Worm (Caenorhabditis elegans) whole organism, L3 larva: ENCODE measurements around the gene F10E7.6.

ENCODE experiments used
- R02D3.7 ChIP-seq: fragments of 150-350 bp; optimal IDR thresholded peaks from 2 replicates; lab custom pipeline; 2014; ENCODE audit warnings: missing biosample characterization, missing genetic modification characterization
- ZK546.5 ChIP-seq: sonication (generic microtip); optimal IDR thresholded peaks from 2 replicates; lab custom pipeline; 2017; ENCODE audit warnings: missing biosample characterization, missing genetic modification characterization
- aly-2 ChIP-seq: fragments of 150-350 bp; optimal IDR thresholded peaks from 2 replicates; lab custom pipeline; 2014; ENCODE audit warnings: missing biosample characterization, missing genetic modification characterization
- ama-1 ChIP-seq: fragments of 150-350 bp; optimal IDR thresholded peaks from 2 replicates; lab custom pipeline; 2018
- ceh-16 ChIP-seq: sonication (generic microtip); optimal IDR thresholded peaks from 2 replicates; lab custom pipeline; 2017; ENCODE audit warnings: missing biosample characterization, missing genetic modification characterization
- ceh-28 ChIP-seq: fragments of 150-350 bp; optimal IDR thresholded peaks from 2 replicates; lab custom pipeline; 2014; ENCODE audit warnings: missing biosample characterization, missing genetic modification reagents, missing genetic modification characterization
- ceh-82 ChIP-seq: fragments of 150-350 bp; optimal IDR thresholded peaks from 2 replicates; lab custom pipeline; 2014; ENCODE audit warnings: missing biosample characterization, missing genetic modification characterization
- ceh-9 ChIP-seq: sonication (generic microtip); optimal IDR thresholded peaks from 2 replicates; lab custom pipeline; 2018; ENCODE audit warnings: missing biosample characterization, missing genetic modification characterization
- daf-12 ChIP-seq: fragments of 150-350 bp; optimal IDR thresholded peaks from 2 replicates; lab custom pipeline; 2014; ENCODE audit warnings: missing biosample characterization, missing genetic modification reagents, missing genetic modification characterization
- egl-27 ChIP-seq: sonication (generic microtip); optimal IDR thresholded peaks from 4 replicates; lab custom pipeline; 2017; ENCODE audit warnings: missing biosample characterization, missing genetic modification reagents, missing genetic modification characterization
- egl-5 ChIP-seq: fragments of 150-350 bp; optimal IDR thresholded peaks from 2 replicates; lab custom pipeline; 2017; ENCODE audit warnings: missing biosample characterization, missing genetic modification reagents, missing genetic modification characterization, inconsistent platforms
- elt-1 ChIP-seq: fragments of 150-350 bp; optimal IDR thresholded peaks from 2 replicates; lab custom pipeline; 2014; ENCODE audit warnings: missing biosample characterization, missing genetic modification characterization
- elt-2 ChIP-seq: sonication (generic microtip); optimal IDR thresholded peaks from 2 replicates; lab custom pipeline; 2016; ENCODE audit warnings: missing genetic modification reagents, mild to moderate bottlenecking, missing genetic modification characterization, missing compliant biosample characterization
- elt-3 ChIP-seq, 3 experiments: fragments of 150-350 bp in 1 of 3; sonication (generic microtip) in 2 of 3; optimal IDR thresholded peaks; 2 replicates in 2 of 3; 4 replicates in 1 of 3; lab custom pipeline; 2014 to 2017; ENCODE audit warnings: missing biosample characterization in 3 of 3, missing genetic modification characterization in 3 of 3
- eor-1 ChIP-seq, 2 experiments: fragments of 150-350 bp; optimal IDR thresholded peaks; 2 replicates each; lab custom pipeline; 2014 to 2018; ENCODE audit warnings: missing biosample characterization in 2 of 2, missing genetic modification characterization in 2 of 2
- fkh-10 ChIP-seq: sonication (generic microtip); optimal IDR thresholded peaks from 2 replicates; lab custom pipeline; 2017; ENCODE audit warnings: missing biosample characterization, missing genetic modification reagents, missing genetic modification characterization
- fkh-2 ChIP-seq: fragments of 150-350 bp; optimal IDR thresholded peaks from 2 replicates; lab custom pipeline; 2014; ENCODE audit warnings: missing biosample characterization, missing genetic modification reagents, missing genetic modification characterization
- fos-1 ChIP-seq: fragments of 150-350 bp; optimal IDR thresholded peaks from 2 replicates; lab custom pipeline; 2014; ENCODE audit warnings: missing biosample characterization, missing genetic modification characterization
- hmg-11 ChIP-seq: sonication (generic microtip); optimal IDR thresholded peaks from 2 replicates; lab custom pipeline; 2016; ENCODE audit warnings: missing genetic modification characterization, missing compliant biosample characterization
- jun-1 ChIP-seq: fragments of 150-350 bp; optimal IDR thresholded peaks from 2 replicates; lab custom pipeline; 2014; ENCODE audit warnings: missing biosample characterization, missing genetic modification reagents, missing genetic modification characterization
- lin-15B ChIP-seq: fragments of 150-350 bp; optimal IDR thresholded peaks from 2 replicates; lab custom pipeline; 2014; ENCODE audit warnings: missing biosample characterization, missing genetic modification characterization
- lin-39 ChIP-seq: fragments of 150-350 bp; optimal IDR thresholded peaks from 2 replicates; lab custom pipeline; 2018; ENCODE audit warnings: missing biosample characterization, missing genetic modification reagents, missing genetic modification characterization
- lsy-12 ChIP-seq: sonication (generic microtip); optimal IDR thresholded peaks from 2 replicates; lab custom pipeline; 2016; ENCODE audit warnings: mild to moderate bottlenecking, missing genetic modification characterization, missing compliant biosample characterization
- mdl-1 ChIP-seq: fragments of 150-350 bp; optimal IDR thresholded peaks from 2 replicates; lab custom pipeline; 2014; ENCODE audit warnings: missing biosample characterization, missing genetic modification characterization
- mml-1 ChIP-seq: fragments of 150-350 bp; sonication (generic microtip); optimal IDR thresholded peaks from 3 replicates; lab custom pipeline; 2014; ENCODE audit warnings: missing biosample characterization, missing genetic modification characterization
- nfya-1 ChIP-seq: sonication (generic microtip); optimal IDR thresholded peaks from 2 replicates; lab custom pipeline; 2017; ENCODE audit warnings: missing genetic modification characterization, mild to moderate bottlenecking, missing compliant biosample characterization, antibody characterized with exemption, moderate library complexity; ENCODE audit not compliant: insufficient read depth
- nhr-11 ChIP-seq: fragments of 150-350 bp; optimal IDR thresholded peaks from 2 replicates; lab custom pipeline; 2014; ENCODE audit warnings: missing biosample characterization, missing genetic modification characterization
- nhr-12 ChIP-seq: fragments of 150-350 bp; optimal IDR thresholded peaks from 2 replicates; lab custom pipeline; 2014; ENCODE audit warnings: missing biosample characterization, missing genetic modification characterization
- nhr-23 ChIP-seq: fragments of 150-350 bp; optimal IDR thresholded peaks from 2 replicates; lab custom pipeline; 2014; ENCODE audit warnings: missing biosample characterization, missing genetic modification reagents, missing genetic modification characterization
- nhr-237 ChIP-seq: fragments of 150-350 bp; optimal IDR thresholded peaks from 2 replicates; lab custom pipeline; 2014; ENCODE audit warnings: missing biosample characterization, missing genetic modification characterization
- nhr-25 ChIP-seq: sonication (generic microtip); optimal IDR thresholded peaks from 2 replicates; lab custom pipeline; 2017; ENCODE audit warnings: missing biosample characterization, missing genetic modification characterization
- nhr-28 ChIP-seq: fragments of 150-350 bp; optimal IDR thresholded peaks from 2 replicates; lab custom pipeline; 2014; ENCODE audit warnings: missing biosample characterization, missing genetic modification characterization
- nhr-43 ChIP-seq: sonication (generic microtip); optimal IDR thresholded peaks from 2 replicates; lab custom pipeline; 2016; ENCODE audit warnings: mild to moderate bottlenecking, missing genetic modification characterization, missing compliant biosample characterization; ENCODE audit not compliant: poor library complexity, severe bottlenecking
- nhr-67 ChIP-seq: fragments of 150-350 bp; optimal IDR thresholded peaks from 2 replicates; lab custom pipeline; 2014; ENCODE audit warnings: missing biosample characterization, missing genetic modification characterization
- nhr-76 ChIP-seq: fragments of 150-350 bp; sonication (generic microtip); optimal IDR thresholded peaks from 5 replicates; lab custom pipeline; 2014; ENCODE audit warnings: missing biosample characterization, missing genetic modification characterization
- nhr-77 ChIP-seq: fragments of 150-350 bp; optimal IDR thresholded peaks from 2 replicates; lab custom pipeline; 2014; ENCODE audit warnings: missing biosample characterization, missing genetic modification characterization
- pha-4 ChIP-seq: fragments of 150-350 bp; optimal IDR thresholded peaks from 2 replicates; lab custom pipeline; 2014; ENCODE audit warnings: missing biosample characterization, missing genetic modification reagents, missing genetic modification characterization
- pqm-1 ChIP-seq: fragments of 150-350 bp; optimal IDR thresholded peaks from 2 replicates; lab custom pipeline; 2017; ENCODE audit warnings: missing biosample characterization, missing genetic modification characterization, inconsistent platforms
- sea-2 ChIP-seq: fragments of 150-350 bp; sonication (generic microtip); optimal IDR thresholded peaks from 4 replicates; lab custom pipeline; 2014; ENCODE audit warnings: missing biosample characterization, missing genetic modification reagents, missing genetic modification characterization
- skn-1 ChIP-seq: fragments of 150-350 bp; optimal IDR thresholded peaks from 2 replicates; lab custom pipeline; 2014; ENCODE audit warnings: missing biosample characterization, missing genetic modification characterization
- snpc-4 ChIP-seq: fragments of 150-350 bp; optimal IDR thresholded peaks from 2 replicates; lab custom pipeline; 2014; ENCODE audit warnings: missing biosample characterization, missing genetic modification characterization
- tbx-2 ChIP-seq: sonication (generic microtip); optimal IDR thresholded peaks from 2 replicates; lab custom pipeline; 2016; ENCODE audit warnings: mild to moderate bottlenecking, missing genetic modification characterization, missing compliant biosample characterization
- unc-39 ChIP-seq: sonication (generic microtip); optimal IDR thresholded peaks from 4 replicates; lab custom pipeline; 2017; ENCODE audit warnings: missing biosample characterization, missing genetic modification characterization
- unc-62 ChIP-seq: fragments of 150-350 bp; sonication (generic microtip); optimal IDR thresholded peaks from 4 replicates; lab custom pipeline; 2014; ENCODE audit warnings: missing biosample characterization, missing genetic modification reagents, missing genetic modification characterization
- zag-1 ChIP-seq: fragments of 150-350 bp; optimal IDR thresholded peaks from 2 replicates; lab custom pipeline; 2014; ENCODE audit warnings: missing biosample characterization, missing genetic modification characterization
- ztf-11 ChIP-seq: fragments of 150-350 bp; optimal IDR thresholded peaks from 2 replicates; lab custom pipeline; 2014; ENCODE audit warnings: missing biosample characterization, missing genetic modification characterization
- ztf-4 ChIP-seq: fragments of 150-350 bp; optimal IDR thresholded peaks from 2 replicates; lab custom pipeline; 2014; ENCODE audit warnings: missing biosample characterization, missing genetic modification characterization

The F10E7.6 gene

DNA sequence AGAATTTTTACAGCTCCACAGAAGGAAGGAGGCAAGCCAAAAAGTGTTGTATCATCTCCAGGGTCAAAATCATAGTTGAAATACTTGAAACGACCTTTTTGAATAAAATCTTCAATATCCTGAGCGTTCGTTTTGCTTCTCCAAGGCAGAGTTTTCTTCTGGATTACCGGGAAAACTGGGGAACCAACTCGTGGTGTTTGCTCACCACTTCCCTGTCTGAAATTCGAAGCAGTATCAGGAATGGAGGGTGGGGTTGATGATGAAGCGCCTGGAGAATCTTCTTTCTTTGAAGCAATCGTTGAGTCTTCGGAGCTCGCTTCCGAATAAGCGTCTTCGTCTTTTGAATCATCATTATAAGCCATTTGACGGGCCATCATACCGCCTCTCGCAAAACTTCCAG is 9.8 kb upstream of the F10E7.6 start:
- TF ChIP-seq nhr-25 (no peak), ceh-82 (tag; lab: Kevin White, UChicago) (no peak), zag-1 (tag; lab: Kevin White, UChicago) (no peak), ztf-4 (tag; lab: Kevin White, UChicago) (no peak), nhr-77 (tag; lab: Kevin White, UChicago) (no peak), ama-1 (no peak), mml-1 (tag; lab: Kevin White, UChicago) (no peak), daf-12 (no peak), nhr-12 (tag; lab: Kevin White, UChicago) (no peak), nhr-11 (tag; lab: Kevin White, UChicago) (no peak), fkh-2 (tag; lab: Kevin White, UChicago) (no peak), eor-1 (tag; optimal IDR thresholded peaks at IDR 0.05; lab: Kevin White, UChicago) (no peak), elt-1 (tag; lab: Kevin White, UChicago) (no peak), hmg-11 (no peak), nhr-23 (tag; lab: Kevin White, UChicago) (no peak)
- TF ChIP-seq, all 47 proteins: peak for 0

DNA sequence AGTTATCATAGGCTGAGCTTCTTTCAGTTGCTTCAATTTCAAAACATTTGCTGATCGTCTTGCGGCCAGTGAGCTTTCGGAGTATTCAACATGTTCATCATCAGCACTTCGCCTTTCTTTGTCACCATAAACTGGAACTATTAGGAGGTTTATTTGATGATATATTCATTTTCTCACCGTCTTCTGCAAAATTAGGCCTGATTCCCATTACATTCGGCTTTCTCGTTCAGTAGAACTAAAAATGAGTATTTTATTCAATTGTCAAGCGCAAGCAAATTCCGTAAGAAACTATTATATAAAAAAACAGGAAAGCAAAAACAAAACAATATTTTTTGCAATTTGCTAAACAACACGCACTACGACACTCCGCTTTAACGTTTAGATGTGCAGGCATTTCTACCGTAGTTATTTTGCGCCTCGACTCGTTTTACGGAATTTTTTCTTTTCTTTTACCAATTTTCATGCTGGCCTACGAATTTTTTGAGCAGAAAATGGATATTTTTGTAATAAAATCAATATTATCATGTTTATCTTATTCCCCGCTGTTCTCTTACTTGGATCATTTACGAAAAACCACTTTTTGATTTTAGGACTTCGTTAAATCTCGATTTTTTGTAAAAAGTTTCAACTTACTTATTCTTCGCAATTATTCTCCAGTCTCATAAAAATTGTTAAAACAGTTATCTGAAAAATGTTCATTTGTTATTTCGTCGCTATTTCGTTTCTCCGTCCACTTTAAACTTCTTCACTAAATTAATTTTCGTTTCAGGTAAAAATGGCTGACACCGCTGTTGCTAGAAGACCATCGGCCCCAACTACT is 7.9 kb upstream of the F10E7.6 start, which contains the start of the genes farl-11 and rpl-33:
farl-11 (minus strand) TSS at position 242 of the 820 bp plus-strand sequence.
rpl-33 (plus strand) TSS at position 770 of the 820 bp plus-strand sequence.
- TF ChIP-seq nhr-77 (tag; lab: Kevin White, UChicago), result no peak
- peak; percentile 79 for TF ChIP-seq R02D3.7
- no peak for TF ChIP-seq tbx-2 (tag; lab: Kevin White, UChicago)
- TF ChIP-seq jun-1 (tag; lab: Kevin White, UChicago), result peak; percentile 68
- TF ChIP-seq ztf-4 (tag; lab: Kevin White, UChicago), result no peak
- peak; percentile 39 for TF ChIP-seq fkh-10 (GFP tag; lab: Kevin White, UChicago)
- TF ChIP-seq nhr-67 (tag; lab: Kevin White, UChicago), result no peak
- peak; percentile 16 for TF ChIP-seq nhr-76
- peak; percentile 36 for TF ChIP-seq skn-1
- TF ChIP-seq ceh-82 (tag; lab: Kevin White, UChicago), result no peak
- no peak for TF ChIP-seq ceh-9 (tag; lab: Kevin White, UChicago)
- peak; percentile 84 for TF ChIP-seq lin-39 (tag; lab: Kevin White, UChicago)
- no peak for TF ChIP-seq eor-1 (tag; optimal IDR thresholded peaks at IDR 0.05; lab: Kevin White, UChicago)
- TF ChIP-seq elt-3 (tag; optimal IDR thresholded peaks at IDR 0.05; lab: Kevin White, UChicago), result no peak
- TF ChIP-seq egl-5 (tag; lab: Kevin White, UChicago), result peak; percentile 86
- TF ChIP-seq fos-1 (tag; lab: Kevin White, UChicago), result no peak
- peak; percentile 24 for TF ChIP-seq hmg-11
- TF ChIP-seq sea-2 (GFP tag; lab: Kevin White, UChicago), result no peak
- TF ChIP-seq nhr-43 (tag; lab: Kevin White, UChicago), result peak; percentile 52
- TF ChIP-seq nhr-11 (tag; lab: Kevin White, UChicago), result peak; percentile 25
- TF ChIP-seq egl-27, result no peak
- peak; percentile 97 for TF ChIP-seq nfya-1 (tag; lab: Kevin White, UChicago)
- TF ChIP-seq lsy-12 (tag; lab: Kevin White, UChicago), result peak; percentile 21
- no peak for TF ChIP-seq snpc-4 (tag; lab: Kevin White, UChicago)
- TF ChIP-seq mdl-1 (tag; lab: Kevin White, UChicago), result no peak
- no peak for TF ChIP-seq unc-39 (tag; lab: Kevin White, UChicago)
- no peak for TF ChIP-seq elt-1 (tag; lab: Kevin White, UChicago)
- peak; percentile 90 for TF ChIP-seq nhr-25
- peak; percentile 98 for TF ChIP-seq pha-4 (tag; lab: Kevin White, UChicago)
- peak; percentile 38 for TF ChIP-seq ceh-28 (tag; lab: Kevin White, UChicago)
- TF ChIP-seq elt-2 (tag; lab: Kevin White, UChicago), result peak; percentile 41
- TF ChIP-seq nhr-237 (tag; lab: Kevin White, UChicago), result no peak
- TF ChIP-seq ZK546.5 (tag; lab: Kevin White, UChicago), result peak; percentile 81
- no peak for TF ChIP-seq mml-1 (tag; lab: Kevin White, UChicago)
- TF ChIP-seq nhr-28 (tag; lab: Kevin White, UChicago), result no peak
- TF ChIP-seq ceh-16 (tag; lab: Kevin White, UChicago), result no peak
- no peak for TF ChIP-seq zag-1 (tag; lab: Kevin White, UChicago)
- TF ChIP-seq nhr-12 (tag; lab: Kevin White, UChicago), result no peak
- no peak for TF ChIP-seq ztf-11 (tag; lab: Kevin White, UChicago)
- TF ChIP-seq lin-15B (tag; lab: Kevin White, UChicago), result peak; percentile 100
- no peak for TF ChIP-seq daf-12
- peak; percentile 46 for TF ChIP-seq ama-1
- TF ChIP-seq fkh-2 (tag; lab: Kevin White, UChicago), result no peak
- peak; percentile 73 for TF ChIP-seq pqm-1
- TF ChIP-seq unc-62 (GFP tag; lab: Kevin White, UChicago), result no peak
- no peak for TF ChIP-seq aly-2 (tag; lab: Kevin White, UChicago)
- peak; percentile 93 for TF ChIP-seq nhr-23 (tag; lab: Kevin White, UChicago)
